Worm (Caenorhabditis elegans): Measurements from ENCODE around the gene str-230.

The str-230 gene

ce11 chrV:14166630-14167029 lies 44.0 kb downstream of the str-230 start, which contains the start of gene cest-1.1:
cest-1.1 (minus strand) TSS chrV:14166730.
- no peak for TF ChIP-seq fkh-3 (tag; optimal IDR thresholded peaks at IDR 0.05)
- no peak for TF ChIP-seq athp-1 (tag; optimal IDR thresholded peaks at IDR 0.05)

- no peak for TF ChIP-seq hlh-12 (tag; optimal IDR thresholded peaks at IDR 0.05)
- no peak for TF ChIP-seq ztf-28 (GFP tag; IDR thresholded peaks at IDR 0.05)
- TF ChIP-seq dox-1 (GFP tag; IDR thresholded peaks at IDR 0.05) = no peak
- peak; percentile 11 for TF ChIP-seq nhr-80 (tag; optimal IDR thresholded peaks at IDR 0.05)
- no peak for TF ChIP-seq nfya-2 (GFP tag; IDR thresholded peaks at IDR 0.05)
- TF ChIP-seq pbrm-1 (GFP tag; IDR thresholded peaks at IDR 0.05) = no peak
- TF ChIP-seq ets-4 (GFP tag; optimal IDR thresholded peaks at IDR 0.05) = no peak
- TF ChIP-seq attf-3 (GFP tag; conservative IDR thresholded peaks at IDR 0.05) = no peak
These were observed 44.9 kb downstream of the str-230 start for ce11 chrV:14165745-14166144.

ce11 chrV:14162959-14163548 lies 47.6 kb downstream of the str-230 start, which contains the start of gene srd-26:
srd-26 (minus strand) TSS chrV:14163009.
- no peak for TF ChIP-seq athp-1 (tag; optimal IDR thresholded peaks at IDR 0.05)

- TF ChIP-seq hmg-20 (GFP tag; IDR thresholded peaks at IDR 0.05) (no peak), let-607 (tag; optimal IDR thresholded peaks at IDR 0.05) (no peak), nhr-80 (tag; optimal IDR thresholded peaks at IDR 0.05) (peak; percentile 38), nfya-2 (GFP tag; IDR thresholded peaks at IDR 0.05) (no peak)
These were observed 49.9 kb downstream of the str-230 start, which contains the start of gene cest-1.2 for ce11 chrV:14160698-14161097. cest-1.2 (minus strand) TSS chrV:14160862.
